Fruit fly (Drosophila melanogaster) whole organism, adult: ENCODE results near the gene CG7402.

ENCODE experiments used
- CG11617 ChIP-seq: fragments of 200-800 bp; sonication (Bioruptor generic); optimal IDR thresholded peaks from 2 replicates; lab custom pipeline; 2017; ENCODE audit warnings: mild to moderate bottlenecking, missing biosample characterization, missing genetic modification reagents, missing genetic modification characterization
- CG12768 ChIP-seq: fragments of 200-800 bp; sonication (Bioruptor generic); optimal IDR thresholded peaks from 2 replicates; lab custom pipeline; 2017; ENCODE audit warnings: missing biosample characterization, missing genetic modification characterization, mild to moderate bottlenecking, moderate library complexity, missing genetic modification reagents
- CG14711 ChIP-seq: fragments of 200-800 bp; sonication (Bioruptor generic); optimal IDR thresholded peaks from 2 replicates; lab custom pipeline; 2018; ENCODE audit warnings: missing biosample characterization, mild to moderate bottlenecking, missing genetic modification characterization, moderate library complexity
- CG1620 ChIP-seq: fragments of 200-800 bp; sonication (Bioruptor generic); optimal IDR thresholded peaks from 2 replicates; lab custom pipeline; 2016; ENCODE audit warnings: missing biosample characterization, missing genetic modification characterization
- CG33017 ChIP-seq: fragments of 200-800 bp; sonication (Bioruptor generic); optimal IDR thresholded peaks from 2 replicates; lab custom pipeline; 2018; ENCODE audit warnings: missing biosample characterization, mild to moderate bottlenecking, missing genetic modification characterization, moderate library complexity
- CG5204 ChIP-seq: fragments of 200-800 bp; sonication (Bioruptor generic); optimal IDR thresholded peaks from 2 replicates; lab custom pipeline; 2016; ENCODE audit warnings: missing biosample characterization, missing genetic modification characterization
- CG7045 ChIP-seq: fragments of 200-800 bp; sonication (Bioruptor generic); optimal IDR thresholded peaks from 2 replicates; lab custom pipeline; 2017; ENCODE audit warnings: missing biosample characterization, mild to moderate bottlenecking, missing genetic modification characterization
- CG7101 ChIP-seq: fragments of 200-800 bp; sonication (Bioruptor generic); optimal IDR thresholded peaks from 2 replicates; lab custom pipeline; 2018; ENCODE audit warnings: missing biosample characterization, mild to moderate bottlenecking, missing genetic modification characterization, moderate library complexity
- Clk ChIP-seq: fragments of 200-800 bp; sonication (Bioruptor generic); optimal IDR thresholded peaks from 2 replicates; lab custom pipeline; 2017; ENCODE audit warnings: missing biosample characterization, missing genetic modification characterization
- Crg-1 ChIP-seq: fragments of 200-800 bp; sonication (Bioruptor generic); optimal IDR thresholded peaks from 2 replicates; lab custom pipeline; 2016; ENCODE audit warnings: missing biosample characterization, missing genetic modification characterization
- Hr96 ChIP-seq: fragments of 200-800 bp; sonication (Bioruptor generic); optimal IDR thresholded peaks from 2 replicates; lab custom pipeline; 2016; ENCODE audit warnings: missing biosample characterization, missing genetic modification characterization
- Mnt ChIP-seq: fragments of 200-800 bp; sonication (Bioruptor generic); optimal IDR thresholded peaks from 2 replicates; lab custom pipeline; 2016; ENCODE audit warnings: missing biosample characterization, mild to moderate bottlenecking, missing genetic modification characterization
- bab1 ChIP-seq: fragments of 200-800 bp; sonication (Bioruptor generic); optimal IDR thresholded peaks from 3 replicates; lab custom pipeline; 2019; ENCODE audit warnings: missing biosample characterization, mild to moderate bottlenecking, missing genetic modification characterization, moderate library complexity
- cic ChIP-seq: fragments of 200-800 bp; sonication (Bioruptor generic); optimal IDR thresholded peaks from 2 replicates; lab custom pipeline; 2017; ENCODE audit warnings: missing biosample characterization, mild to moderate bottlenecking, missing genetic modification characterization, moderate library complexity
- cnc ChIP-seq, 2 experiments: fragments of >200 bp; optimal IDR thresholded peaks; 2 replicates each; lab custom pipeline; 2017
- kay ChIP-seq: fragments of 200-800 bp; sonication (Bioruptor generic); peaks from one replicate; lab custom pipeline; 2016; ENCODE audit warnings: missing biosample characterization, missing genetic modification characterization, borderline replicate concordance
- ovo ChIP-seq: fragments of 200-800 bp; sonication (Bioruptor generic); optimal IDR thresholded peaks from 2 replicates; lab custom pipeline; 2016; ENCODE audit warnings: missing biosample characterization, missing genetic modification characterization
- pad ChIP-seq: fragments of 200-800 bp; sonication (Bioruptor generic); optimal IDR thresholded peaks from 3 replicates; lab custom pipeline; 2017; ENCODE audit warnings: missing biosample characterization, missing genetic modification characterization, mild to moderate bottlenecking, moderate library complexity, missing genetic modification reagents
- tj ChIP-seq: fragments of 200-800 bp; sonication (Bioruptor generic); optimal IDR thresholded peaks from 3 replicates; lab custom pipeline; 2017; ENCODE audit warnings: missing biosample characterization, mild to moderate bottlenecking, missing genetic modification characterization, moderate library complexity
- toe ChIP-seq: fragments of 200-800 bp; sonication (Bioruptor generic); optimal IDR thresholded peaks from 2 replicates; lab custom pipeline; 2016; ENCODE audit warnings: missing biosample characterization, missing genetic modification characterization

The CG7402 gene

DNA sequence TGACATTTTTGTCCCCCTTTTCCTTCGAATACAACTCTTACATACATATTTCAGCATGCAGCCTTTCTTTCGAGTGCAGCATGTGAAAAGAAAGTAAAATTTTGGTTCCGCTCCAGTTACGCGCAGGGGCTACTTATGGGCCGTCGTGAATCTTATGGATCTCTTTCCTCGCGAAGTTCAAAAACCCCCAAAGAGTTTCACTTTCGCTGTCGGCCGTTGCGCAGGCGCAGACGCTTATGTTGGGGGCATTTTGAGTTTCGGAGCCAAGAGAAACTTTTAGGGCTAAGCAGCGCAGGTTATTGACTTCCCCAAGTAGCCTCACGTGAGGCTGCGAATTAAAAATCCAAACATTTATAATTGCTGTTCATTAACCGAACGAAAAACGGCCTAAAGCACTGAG is 51.1 kb downstream of the CG7402 start:
- TF ChIP-seq Crg-1 (GFP tag; lab: Kevin White, UChicago) = no peak
- no peak for TF ChIP-seq cnc (optimal IDR thresholded peaks at IDR 0.05; lab: Kevin White, UChicago)
- TF ChIP-seq pad (GFP tag; lab: Kevin White, UChicago) = no peak
- TF ChIP-seq CG7045 (GFP tag; lab: Kevin White, UChicago) = no peak
- no peak for TF ChIP-seq bab1 (GFP tag; lab: Kevin White, UChicago)
- no peak for TF ChIP-seq Clk
- no peak for TF ChIP-seq Mnt (GFP tag; lab: Kevin White, UChicago)
- no peak for TF ChIP-seq ovo (GFP tag; lab: Kevin White, UChicago)
- no peak for TF ChIP-seq CG5204
- TF ChIP-seq CG14711 = no peak
- no peak for TF ChIP-seq cic
- no peak for TF ChIP-seq Hr96 (GFP tag; lab: Kevin White, UChicago)
- no peak for TF ChIP-seq CG12768 (GFP tag; lab: Kevin White, UChicago)
- no peak for TF ChIP-seq CG11617 (GFP tag; lab: Kevin White, UChicago)
- no peak for TF ChIP-seq CG1620 (GFP tag; lab: Kevin White, UChicago)
- TF ChIP-seq kay (GFP tag; lab: Kevin White, UChicago) = no peak
- TF ChIP-seq toe (GFP tag; lab: Kevin White, UChicago) = no peak
- no peak for TF ChIP-seq tj (GFP tag; lab: Kevin White, UChicago)
- TF ChIP-seq CG33017 (tag; lab: Kevin White, UChicago) = no peak

DNA sequence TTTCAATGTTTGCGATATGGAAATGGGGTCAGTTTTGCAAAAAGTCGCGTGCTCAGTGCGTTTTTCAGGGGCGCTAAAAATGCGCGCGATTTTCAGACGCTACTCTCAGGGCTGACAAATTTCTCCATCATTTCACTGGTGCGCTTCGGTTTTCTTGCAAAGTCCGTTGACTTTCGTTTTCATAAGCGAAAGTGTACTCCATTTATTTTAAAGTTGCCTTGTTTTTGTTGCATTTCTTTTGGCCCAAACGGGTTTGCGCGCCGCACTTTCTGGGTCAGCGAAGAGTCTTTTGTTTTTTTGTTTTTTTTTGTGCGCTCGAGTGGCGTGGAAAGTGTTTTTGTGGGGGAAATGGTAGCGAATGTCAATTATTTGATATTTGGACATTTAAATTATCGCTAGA is 52.1 kb downstream of the CG7402 start:
- TF ChIP-seq Hr96 (GFP tag; lab: Kevin White, UChicago) (no peak), tj (GFP tag; lab: Kevin White, UChicago) (peak; percentile 23)

DNA sequence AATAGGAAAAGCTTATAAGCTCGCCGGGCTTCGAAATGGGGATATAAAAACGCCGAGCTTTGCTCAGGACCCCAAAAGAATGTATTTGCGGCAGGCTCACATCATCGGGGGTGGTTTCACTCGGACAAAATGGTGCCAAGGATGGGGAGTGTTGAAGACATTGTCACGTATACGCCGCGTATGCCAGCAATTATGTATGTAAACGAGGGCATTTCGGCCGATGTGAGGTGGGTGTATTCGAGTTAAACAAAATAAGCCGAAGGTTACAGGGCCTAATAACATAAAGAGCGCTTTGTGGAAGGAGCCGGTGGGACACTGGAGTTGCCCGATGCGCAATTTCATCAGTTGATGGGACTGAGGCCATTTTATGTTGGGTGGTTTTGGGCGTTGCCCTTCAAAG is 53.5 kb downstream of the CG7402 start:
- TF ChIP-seq CG11617 (GFP tag; lab: Kevin White, UChicago) (no peak), cnc (optimal IDR thresholded peaks at IDR 0.05; lab: Kevin White, UChicago) (no peak), kay (GFP tag; lab: Kevin White, UChicago) (no peak), toe (GFP tag; lab: Kevin White, UChicago) (no peak), CG33017 (tag; lab: Kevin White, UChicago) (no peak), bab1 (GFP tag; lab: Kevin White, UChicago) (no peak), CG14711 (no peak), Mnt (GFP tag; lab: Kevin White, UChicago) (no peak), CG7045 (GFP tag; lab: Kevin White, UChicago) (no peak), CG7101 (tag; lab: Kevin White, UChicago) (no peak), tj (GFP tag; lab: Kevin White, UChicago) (no peak), pad (GFP tag; lab: Kevin White, UChicago) (no peak)
